Worm (Caenorhabditis elegans) whole organism, young adult: Measurements from ENCODE around the gene oac-14.

ENCODE experiments used
- F49E8.2 ChIP-seq: sonication (generic microtip); optimal IDR thresholded peaks from 3 replicates; lab custom pipeline; 2017; ENCODE audit warnings: missing genetic modification characterization, mild to moderate bottlenecking, missing compliant biosample characterization, antibody characterized with exemption, moderate library complexity; ENCODE audit not compliant: insufficient read depth
- Y67H2A.10 ChIP-seq: fragments of 200-800 bp; sonication (Bioruptor generic); conservative IDR thresholded peaks from 2 replicates; pipeline ENCODE4 v1.3.6; 2022; ENCODE audit warnings: missing genetic modification reagents, missing genetic modification characterization, missing compliant biosample characterization
- aptf-2 ChIP-seq: fragments of 200-800 bp; sonication (Bioruptor generic); conservative IDR thresholded peaks from 2 replicates; pipeline ENCODE4 v1.3.6; 2022; ENCODE audit warnings: missing genetic modification reagents, missing genetic modification characterization, missing compliant biosample characterization
- dox-1 ChIP-seq: fragments of 200-800 bp; sonication (Bioruptor generic); IDR thresholded peaks from 2 replicates; pipeline ENCODE4 v1.3.6; 2022; ENCODE audit warnings: missing genetic modification reagents, missing genetic modification characterization, missing compliant biosample characterization
- him-1 ChIP-seq: sonication (generic microtip); optimal IDR thresholded peaks from 2 replicates; lab custom pipeline; 2016; ENCODE audit warnings: missing genotype, missing genetic modification reagents, missing genetic modification characterization, missing compliant biosample characterization
- mxl-1 ChIP-seq: sonication (generic microtip); optimal IDR thresholded peaks from 2 replicates; lab custom pipeline; 2016; ENCODE audit warnings: missing genetic modification characterization, missing compliant biosample characterization
- pbrm-1 ChIP-seq: fragments of 200-800 bp; sonication (Bioruptor generic); IDR thresholded peaks from 2 replicates; pipeline ENCODE4 v1.3.6; 2022; ENCODE audit warnings: missing genetic modification reagents, missing genetic modification characterization, missing compliant biosample characterization
- pha-4 ChIP-seq: fragments of 150-350 bp; sonication (generic microtip); optimal IDR thresholded peaks from 2 replicates; lab custom pipeline; 2014; ENCODE audit warnings: missing biosample characterization, missing genetic modification reagents, missing genetic modification characterization
- rcor-1 ChIP-seq: fragments of 200-800 bp; sonication (Bioruptor generic); IDR thresholded peaks from 2 replicates; pipeline ENCODE4 v1.3.6; 2022; ENCODE audit warnings: missing genetic modification reagents, missing genetic modification characterization, missing compliant biosample characterization
- ztf-26 ChIP-seq: sonication (generic microtip); optimal IDR thresholded peaks from 2 replicates; lab custom pipeline; 2017; ENCODE audit warnings: missing genetic modification characterization, missing compliant biosample characterization

ce11 chrX:10189244-10189643 is 47.4 kb upstream of the oac-14 start:
- TF ChIP-seq pbrm-1 (GFP tag; lab: Robert Waterston, UW) (no peak), rcor-1 (no peak), him-1 (no peak), dox-1 (no peak), mxl-1 (tag; lab: Kevin White, UChicago) (no peak), aptf-2 (GFP tag; lab: Robert Waterston, UW) (no peak), ztf-26 (tag; lab: Kevin White, UChicago) (no peak), F49E8.2 (tag; lab: Kevin White, UChicago) (no peak), pha-4 (tag; lab: Kevin White, UChicago) (no peak), Y67H2A.10 (no peak)
